Worm (Caenorhabditis elegans) whole organism, young adult: Measurements from ENCODE around the gene EGAP2.2.

Source experiments
- B0336.3 ChIP-seq: fragments of 200-800 bp; sonication (Bioruptor generic); IDR thresholded peaks from 2 replicates; pipeline ENCODE4 v1.3.6; 2022; ENCODE audit warnings: missing genetic modification characterization, missing compliant biosample characterization
- F52B5.7 ChIP-seq: sonication (generic microtip); optimal IDR thresholded peaks from 2 replicates; lab custom pipeline; 2016; ENCODE audit warnings: mild to moderate bottlenecking, missing genetic modification characterization, missing compliant biosample characterization
- ama-1 ChIP-seq, 3 experiments: fragments of 150-350 bp in 1 of 3; sonication (generic microtip) in 2 of 3; optimal IDR thresholded peaks; 2 replicates each; lab custom pipeline; 2014 to 2018; ENCODE audit warnings: missing biosample characterization in 2 of 3, missing genetic modification characterization in 2 of 3, missing genetic modification reagents in 2 of 3
- cebp-2 ChIP-seq: fragments of 200-800 bp; sonication (Bioruptor generic); IDR thresholded peaks from 2 replicates; pipeline ENCODE4 v1.3.6; 2022; ENCODE audit warnings: missing genetic modification characterization, missing compliant biosample characterization
- mcd-1 ChIP-seq: fragments of 200-800 bp; sonication (Bioruptor generic); IDR thresholded peaks from 2 replicates; pipeline ENCODE4 v1.3.6; 2022; ENCODE audit warnings: missing genetic modification reagents, missing genetic modification characterization, missing compliant biosample characterization
- nhr-90 ChIP-seq: sonication (generic microtip); optimal IDR thresholded peaks from 2 replicates; lab custom pipeline; 2016; ENCODE audit warnings: missing genotype, mild to moderate bottlenecking, missing genetic modification characterization, missing compliant biosample characterization
- unc-62 ChIP-seq: fragments of 150-350 bp; optimal IDR thresholded peaks from 2 replicates; lab custom pipeline; 2014; ENCODE audit warnings: missing biosample characterization, missing genetic modification reagents, missing genetic modification characterization

DNA sequence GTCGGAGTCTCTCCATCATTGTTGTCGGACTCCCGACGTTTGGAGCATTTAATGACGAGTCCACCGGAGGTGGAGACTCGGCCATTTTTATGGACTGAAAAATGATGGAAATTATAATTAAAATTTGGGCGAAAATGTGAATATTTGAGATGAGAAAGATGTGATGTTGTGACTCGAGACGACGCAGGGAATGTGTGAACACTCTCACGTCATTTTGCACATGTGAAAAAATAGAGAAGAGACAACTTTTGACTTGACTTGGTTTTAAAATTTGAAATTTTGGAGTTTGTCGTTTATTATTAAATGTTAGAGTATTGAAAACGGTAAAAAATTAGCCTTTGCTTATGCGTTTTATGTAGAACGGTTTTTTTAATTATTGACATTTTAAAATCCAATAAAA, 4.4 kb upstream of the EGAP2.2 start, which contains the start of gene dsh-1:
- TF ChIP-seq ama-1 (optimal IDR thresholded peaks at IDR 0.05; lab: Kevin White, UChicago) (no peak), ama-1 (GFP tag; optimal IDR thresholded peaks at IDR 0.05; lab: Kevin White, UChicago) (no peak), F52B5.7 (tag; lab: Kevin White, UChicago) (no peak), cebp-2 (no peak), nhr-90 (tag; lab: Kevin White, UChicago) (no peak), unc-62 (GFP tag; lab: Kevin White, UChicago) (no peak), B0336.3 (GFP tag; lab: Robert Waterston, UW) (no peak), mcd-1 (GFP tag; lab: Robert Waterston, UW) (no peak)
